Worm (Caenorhabditis elegans): ENCODE data around the gene F55H2.8.

- TF ChIP-seq nfyb-1 (GFP tag; IDR thresholded peaks at IDR 0.05) = no peak; the same call in 1 of the 2 replicates
- no peak for TF ChIP-seq F49E8.2 (tag; optimal IDR thresholded peaks at IDR 0.05; ENCODE audit: insufficient read depth)
Observed at ce11 chrIII:9509764-9510370, 3.8 kb upstream of the F55H2.8 start.

All from whole organism, young adult.